Worm (Caenorhabditis elegans) whole organism, L4 larva: ENCODE measurements around the gene acl-1.

ENCODE experiments used
- F26F4.8 ChIP-seq: fragments of 200-800 bp; sonication (Bioruptor generic); conservative IDR thresholded peaks from 2 replicates; pipeline ENCODE4 v1.3.6; 2022; ENCODE audit warnings: missing genetic modification characterization, missing compliant biosample characterization
- F44E2.7 ChIP-seq: fragments of 200-800 bp; sonication (Bioruptor generic); IDR thresholded peaks from 2 replicates; pipeline ENCODE4 v2.1.2; 2022; ENCODE audit warnings: missing genetic modification characterization, missing compliant biosample characterization
- aha-1 ChIP-seq: fragments of 150-350 bp; peaks from one replicate; lab custom pipeline; 2014; ENCODE audit warnings: missing biosample characterization, missing genetic modification characterization
- dmd-9 ChIP-seq: fragments of 200-800 bp; sonication (Bioruptor generic); IDR thresholded peaks from 2 replicates; pipeline ENCODE4 v1.3.6; 2022; ENCODE audit warnings: missing genetic modification reagents, missing genetic modification characterization, missing compliant biosample characterization
- hif-1 ChIP-seq, 2 experiments: sonication (generic microtip); optimal IDR thresholded peaks; 2 replicates each; lab custom pipeline; 2016 to 2017; ENCODE audit warnings: missing compliant biosample characterization in 2 of 2, missing genetic modification characterization in 2 of 2, missing genetic modification reagents in 2 of 2, missing genotype in 2 of 2, mild to moderate bottlenecking in 1 of 2
- nhr-25 ChIP-seq: sonication (generic microtip); optimal IDR thresholded peaks from 2 replicates; lab custom pipeline; 2017; ENCODE audit warnings: missing genetic modification characterization, mild to moderate bottlenecking, missing compliant biosample characterization, antibody characterized with exemption, moderate library complexity, borderline replicate concordance; ENCODE audit not compliant: insufficient read depth
- nhr-76 ChIP-seq: fragments of 150-350 bp; optimal IDR thresholded peaks from 2 replicates; lab custom pipeline; 2014; ENCODE audit warnings: missing biosample characterization, missing genetic modification characterization
- sdz-12 ChIP-seq: fragments of 200-800 bp; sonication (Bioruptor generic); optimal IDR thresholded peaks from 2 replicates; lab custom pipeline; 2018; ENCODE audit warnings: mild to moderate bottlenecking, missing genetic modification characterization, missing compliant biosample characterization
- set-16 ChIP-seq: fragments of 200-800 bp; sonication (Bioruptor generic); IDR thresholded peaks from 2 replicates; pipeline ENCODE4 v1.3.6; 2022; ENCODE audit warnings: missing genetic modification reagents, missing genetic modification characterization, missing compliant biosample characterization
- spr-1 ChIP-seq: sonication (generic microtip); optimal IDR thresholded peaks from 2 replicates; lab custom pipeline; 2016; ENCODE audit warnings: mild to moderate bottlenecking, missing genetic modification characterization, missing compliant biosample characterization

The acl-1 gene

ce11 chrX:15892525-15892924, 42.8 kb downstream of the acl-1 start:
- no peak for TF ChIP-seq hif-1 (tag; optimal IDR thresholded peaks at IDR 0.05; lab: Kevin White, UChicago)
- no peak for TF ChIP-seq sdz-12
- no peak for TF ChIP-seq nhr-76
- peak; percentile 15; the same call in 1 of the 2 replicates for TF ChIP-seq set-16 (GFP tag; lab: Robert Waterston, UW)

- no peak for TF ChIP-seq nhr-25 (tag; lab: Kevin White, UChicago)
- TF ChIP-seq spr-1 (tag; lab: Kevin White, UChicago) = no peak
- no peak for TF ChIP-seq F26F4.8
- TF ChIP-seq aha-1 (tag; lab: Kevin White, UChicago) = no peak
- TF ChIP-seq set-16 (GFP tag; lab: Robert Waterston, UW) = peak; percentile 74
- 0 out of 2 replicates have a peak, but pooled peaks have one; percentile 7 for TF ChIP-seq F44E2.7
- no peak for TF ChIP-seq dmd-9
These were observed 51.5 kb downstream of the acl-1 start for ce11 chrX:15901214-15901613.
